Worm (Caenorhabditis elegans) whole organism, L2 larva: ENCODE results near the gene hrg-4.
A peak's percentile ranks its signal among the peaks of the same experiment; 100 is the strongest.

Source experiments
- R02D3.7 ChIP-seq: fragments of 150-350 bp; optimal IDR thresholded peaks from 2 replicates; lab custom pipeline; 2014; ENCODE audit warnings: missing biosample characterization, missing genetic modification characterization
- ama-1 ChIP-seq: fragments of 150-350 bp; optimal IDR thresholded peaks from 2 replicates; lab custom pipeline; 2018; ENCODE audit warnings: inconsistent platforms
- ceh-16 ChIP-seq: fragments of 150-350 bp; optimal IDR thresholded peaks from 2 replicates; lab custom pipeline; 2014; ENCODE audit warnings: missing biosample characterization, missing genetic modification characterization
- lin-13 ChIP-seq: fragments of 150-350 bp; optimal IDR thresholded peaks from 2 replicates; lab custom pipeline; 2014; ENCODE audit warnings: missing biosample characterization, missing genetic modification reagents, missing genetic modification characterization
- nhr-11 ChIP-seq: fragments of 150-350 bp; optimal IDR thresholded peaks from 2 replicates; lab custom pipeline; 2014; ENCODE audit warnings: missing biosample characterization, missing genetic modification characterization
- nhr-23 ChIP-seq: fragments of 150-350 bp; optimal IDR thresholded peaks from 2 replicates; lab custom pipeline; 2014; ENCODE audit warnings: missing biosample characterization, missing genetic modification reagents, missing genetic modification characterization
- nhr-25 ChIP-seq: fragments of 150-350 bp; sonication (generic microtip); optimal IDR thresholded peaks from 3 replicates; lab custom pipeline; 2014; ENCODE audit warnings: missing biosample characterization, missing genetic modification characterization
- nhr-6 ChIP-seq: fragments of 150-350 bp; optimal IDR thresholded peaks from 2 replicates; lab custom pipeline; 2014; ENCODE audit warnings: missing biosample characterization, missing genetic modification characterization
- skn-1 ChIP-seq: sonication (generic microtip); optimal IDR thresholded peaks from 2 replicates; lab custom pipeline; 2017; ENCODE audit warnings: missing biosample characterization, missing genetic modification characterization
- snpc-4 ChIP-seq: fragments of 150-350 bp; optimal IDR thresholded peaks from 2 replicates; lab custom pipeline; 2014; ENCODE audit warnings: missing biosample characterization, missing genetic modification characterization
- ztf-11 ChIP-seq: sonication (generic microtip); optimal IDR thresholded peaks from 2 replicates; lab custom pipeline; 2017; ENCODE audit warnings: missing biosample characterization, missing genetic modification characterization

DNA sequence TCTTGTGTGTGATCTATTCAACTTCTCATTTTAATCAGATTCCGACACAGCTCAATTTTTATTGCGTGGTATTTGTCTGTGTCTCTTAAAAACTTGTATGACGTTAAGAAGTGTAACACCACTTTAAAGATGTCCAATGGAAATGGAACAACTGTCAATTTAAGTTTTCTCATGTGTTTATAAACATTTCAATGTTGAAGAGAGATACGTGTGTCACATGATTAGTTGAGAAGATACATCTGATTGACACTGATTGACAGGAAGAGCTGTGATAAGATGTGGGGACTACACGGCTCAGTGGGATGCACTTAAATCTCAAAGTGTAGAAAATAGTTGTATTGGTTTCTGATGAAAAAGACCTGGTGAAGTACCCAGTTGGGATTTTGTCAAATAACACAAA is 37.5 kb upstream of the hrg-4 start:
- TF ChIP-seq nhr-6 (peak; percentile 67), nhr-23 (tag; lab: Kevin White, UChicago) (no peak), snpc-4 (tag; lab: Kevin White, UChicago) (no peak), ceh-16 (tag; lab: Kevin White, UChicago) (no peak), skn-1 (tag; lab: Kevin White, UChicago) (no peak), ama-1 (lab: Kevin White, UChicago) (no peak), ztf-11 (tag; lab: Kevin White, UChicago) (no peak), nhr-11 (no peak), lin-13 (GFP tag; lab: Kevin White, UChicago) (no peak), nhr-25 (tag; lab: Kevin White, UChicago) (no peak), R02D3.7 (tag; lab: Kevin White, UChicago) (no peak)
